Worm (Caenorhabditis elegans) whole organism, late embryonic: Measurements from ENCODE around the gene Y51A2A.16.

Experiments used
- hlh-13 ChIP-seq: fragments of 200-800 bp; sonication (Bioruptor generic); optimal IDR thresholded peaks from 2 replicates; lab custom pipeline; 2018; ENCODE audit warnings: mild to moderate bottlenecking, missing genetic modification characterization, missing compliant biosample characterization
- lin-11 ChIP-seq: fragments of 200-800 bp; sonication (Bioruptor generic); optimal IDR thresholded peaks from 2 replicates; lab custom pipeline; 2018; ENCODE audit warnings: mild to moderate bottlenecking, missing genetic modification characterization, missing compliant biosample characterization
- rnt-1 ChIP-seq: sonication (generic microtip); optimal IDR thresholded peaks from 2 replicates; lab custom pipeline; 2016; ENCODE audit warnings: missing genetic modification characterization, missing compliant biosample characterization
- unc-86 ChIP-seq: sonication (generic microtip); optimal IDR thresholded peaks from 2 replicates; lab custom pipeline; 2016; ENCODE audit warnings: missing genetic modification characterization, missing compliant biosample characterization

- TF ChIP-seq unc-86 (tag; lab: Kevin White, UChicago), result no peak
- no peak for TF ChIP-seq lin-11 (tag; lab: Kevin White, UChicago)
- no peak for TF ChIP-seq hlh-13 (GFP tag; lab: Kevin White, UChicago)
- no peak for TF ChIP-seq rnt-1 (tag; lab: Kevin White, UChicago)
Observed at ce11 chrV:18298506-18298905, 17.8 kb upstream of the Y51A2A.16 start, which contains the start of gene Y51A2A.5.
